Worm (Caenorhabditis elegans) whole organism, L1 larva: ENCODE measurements around the gene T26C12.2.

Experiments used
- ces-1 ChIP-seq: fragments of 150-350 bp; optimal IDR thresholded peaks from 2 replicates; lab custom pipeline; 2014; ENCODE audit warnings: missing biosample characterization, missing genetic modification reagents, missing genetic modification characterization
- efl-1 ChIP-seq, 4 experiments: fragments of 150-350 bp; optimal IDR thresholded peaks in 3 of 4; peaks in 1 of 4; 1 replicate in 1 of 4; 2 replicates in 3 of 4; lab custom pipeline; 2014; ENCODE audit warnings: missing biosample characterization in 2 of 4, missing genetic modification characterization in 2 of 4, missing genetic modification reagents in 2 of 4
- elt-2 ChIP-seq: sonication (generic microtip); optimal IDR thresholded peaks from 2 replicates; lab custom pipeline; 2016; ENCODE audit warnings: missing genetic modification characterization, mild to moderate bottlenecking, inconsistent platforms, missing compliant biosample characterization, missing genetic modification reagents
- elt-3 ChIP-seq, 6 experiments: fragments of 150-350 bp in 1 of 6; sonication (generic microtip); optimal IDR thresholded peaks; 2 replicates each; lab custom pipeline; 2017 to 2018; ENCODE audit warnings: missing biosample characterization in 6 of 6, missing genetic modification characterization in 6 of 6, inconsistent platforms in 1 of 6
- hlh-17 ChIP-seq: fragments of 200-800 bp; sonication (Bioruptor generic); optimal IDR thresholded peaks from 2 replicates; lab custom pipeline; 2018; ENCODE audit warnings: missing genetic modification characterization, mild to moderate bottlenecking, missing compliant biosample characterization, moderate library complexity, borderline replicate concordance
- lin-13 ChIP-seq: fragments of 150-350 bp; optimal IDR thresholded peaks from 2 replicates; lab custom pipeline; 2014; ENCODE audit warnings: missing biosample characterization, missing genetic modification reagents, missing genetic modification characterization
- lin-39 ChIP-seq: fragments of 150-350 bp; optimal IDR thresholded peaks from 2 replicates; lab custom pipeline; 2014; ENCODE audit warnings: missing biosample characterization, missing genetic modification reagents, missing genetic modification characterization
- lir-3 ChIP-seq: sonication (generic microtip); optimal IDR thresholded peaks from 2 replicates; lab custom pipeline; 2016; ENCODE audit warnings: mild to moderate bottlenecking, missing genetic modification characterization, moderate library complexity, missing compliant biosample characterization; ENCODE audit not compliant: poor library complexity
- mdl-1 ChIP-seq, 2 experiments: fragments of 150-350 bp; optimal IDR thresholded peaks; 2 replicates each; lab custom pipeline; 2014 to 2017; ENCODE audit warnings: missing biosample characterization in 2 of 2, missing genetic modification characterization in 2 of 2, inconsistent platforms in 1 of 2
- nhr-77 ChIP-seq: fragments of 150-350 bp; optimal IDR thresholded peaks from 2 replicates; lab custom pipeline; 2014; ENCODE audit warnings: missing biosample characterization, missing genetic modification characterization
- pqm-1 ChIP-seq: sonication (generic microtip); optimal IDR thresholded peaks from 3 replicates; lab custom pipeline; 2017; ENCODE audit warnings: missing biosample characterization, missing genetic modification characterization
- sptf-1 ChIP-seq: fragments of 150-350 bp; optimal IDR thresholded peaks from 2 replicates; lab custom pipeline; 2014; ENCODE audit warnings: missing biosample characterization, missing genetic modification characterization
- unc-86 ChIP-seq: sonication (generic microtip); optimal IDR thresholded peaks from 2 replicates; lab custom pipeline; 2016; ENCODE audit warnings: missing genetic modification characterization, missing compliant biosample characterization
- zag-1 ChIP-seq: fragments of 150-350 bp; optimal IDR thresholded peaks from 2 replicates; lab custom pipeline; 2014; ENCODE audit warnings: missing biosample characterization, missing genetic modification characterization

- TF ChIP-seq zag-1 (tag; lab: Kevin White, UChicago) (no peak), mdl-1 (tag; optimal IDR thresholded peaks at IDR 0.05; lab: Kevin White, UChicago) (no peak), unc-86 (tag; lab: Kevin White, UChicago) (no peak), nhr-77 (tag; lab: Kevin White, UChicago) (no peak), lir-3 (tag; lab: Kevin White, UChicago) (no peak), ces-1 (no peak), elt-3 (tag; optimal IDR thresholded peaks at IDR 0.05; lab: Kevin White, UChicago) (no peak), lin-13 (GFP tag; lab: Kevin White, UChicago) (no peak), elt-2 (no peak), pqm-1 (tag; lab: Kevin White, UChicago) (no peak), sptf-1 (tag; lab: Kevin White, UChicago) (no peak), lin-39 (tag; lab: Kevin White, UChicago) (no peak), efl-1 (optimal IDR thresholded peaks at IDR 0.05; lab: Kevin White, UChicago) (no peak), efl-1 (GFP tag; optimal IDR thresholded peaks at IDR 0.05 in 1 of 2; lab: Kevin White, UChicago) (no peak), hlh-17 (GFP tag; lab: Kevin White, UChicago) (no peak)
Measured at ce11 chrIV:3222140-3222539, 43.4 kb downstream of the T26C12.2 start, which contains the start of gene Y67D8A.2.
